Worm (Caenorhabditis elegans) whole organism, L4 larva: ENCODE results near the gene W09G10.9.
A peak's percentile ranks its signal among the peaks of the same experiment; 100 is the strongest.

ENCODE experiments used
- D1046.2 ChIP-seq: fragments of 200-800 bp; sonication (Bioruptor generic); IDR thresholded peaks from 2 replicates; pipeline ENCODE4 v1.3.6; 2022; ENCODE audit warnings: missing genetic modification characterization, missing compliant biosample characterization
- F49E8.2 ChIP-seq: sonication (generic microtip); optimal IDR thresholded peaks from 2 replicates; lab custom pipeline; 2016; ENCODE audit warnings: missing compliant biosample characterization, mild to moderate bottlenecking, missing genetic modification characterization, borderline replicate concordance
- R02D3.7 ChIP-seq: fragments of 150-350 bp; sonication (generic microtip); optimal IDR thresholded peaks from 3 replicates; lab custom pipeline; 2014; ENCODE audit warnings: missing biosample characterization, missing genetic modification characterization
- T26A8.4 ChIP-seq: fragments of 200-800 bp; sonication (Bioruptor generic); IDR thresholded peaks from 2 replicates; pipeline ENCODE4 v1.3.6; 2022; ENCODE audit warnings: missing genetic modification characterization, missing compliant biosample characterization
- Y5F2A.4 ChIP-seq: fragments of 200-800 bp; sonication (Bioruptor generic); optimal IDR thresholded peaks from 2 replicates; lab custom pipeline; 2018; ENCODE audit warnings: mild to moderate bottlenecking, missing genetic modification characterization, missing compliant biosample characterization
- Y75B8A.6 ChIP-seq: fragments of 200-800 bp; sonication (Bioruptor generic); IDR thresholded peaks from 2 replicates; pipeline ENCODE4 v1.3.6; 2022; ENCODE audit warnings: missing genetic modification reagents, missing genetic modification characterization, missing compliant biosample characterization
- ZK337.2 ChIP-seq: fragments of 200-800 bp; sonication (Bioruptor generic); IDR thresholded peaks from 2 replicates; pipeline ENCODE4 v1.3.6; 2022; ENCODE audit warnings: missing genetic modification reagents, missing genetic modification characterization, missing compliant biosample characterization
- ZK546.5 ChIP-seq, 2 experiments: sonication (generic microtip); optimal IDR thresholded peaks; 2 replicates each; lab custom pipeline; 2017; ENCODE audit warnings: missing biosample characterization in 2 of 2, missing genetic modification characterization in 2 of 2
- aha-1 ChIP-seq: fragments of 150-350 bp; peaks from one replicate; lab custom pipeline; 2014; ENCODE audit warnings: missing biosample characterization, missing genetic modification characterization
- ama-1 ChIP-seq: fragments of 150-350 bp; optimal IDR thresholded peaks from 2 replicates; lab custom pipeline; 2014; ENCODE audit warnings: inconsistent platforms, mixed read lengths
- arid-1 ChIP-seq: fragments of 200-800 bp; sonication (Bioruptor generic); conservative IDR thresholded peaks from 2 replicates; pipeline ENCODE4 v1.3.6; 2022; ENCODE audit warnings: missing genetic modification reagents, missing genetic modification characterization, missing compliant biosample characterization
- ceh-20 ChIP-seq: fragments of 200-800 bp; sonication (Bioruptor generic); IDR thresholded peaks from 2 replicates; pipeline ENCODE4 v1.3.6; 2022; ENCODE audit warnings: missing genetic modification reagents, missing genetic modification characterization, missing compliant biosample characterization
- ceh-44 ChIP-seq: fragments of 200-800 bp; sonication (Bioruptor generic); IDR thresholded peaks from 2 replicates; pipeline ENCODE4 v1.3.6; 2022; ENCODE audit warnings: missing genetic modification reagents, missing genetic modification characterization, missing compliant biosample characterization
- cey-2 ChIP-seq: sonication (generic microtip); optimal IDR thresholded peaks from 3 replicates; lab custom pipeline; 2017; ENCODE audit warnings: missing genetic modification characterization, mild to moderate bottlenecking, missing compliant biosample characterization, antibody characterized with exemption, borderline replicate concordance; ENCODE audit not compliant: insufficient read depth
- daf-12 ChIP-seq: fragments of 150-350 bp; optimal IDR thresholded peaks from 2 replicates; lab custom pipeline; 2014; ENCODE audit warnings: missing biosample characterization, missing genetic modification reagents, missing genetic modification characterization
- dmd-9 ChIP-seq: fragments of 200-800 bp; sonication (Bioruptor generic); IDR thresholded peaks from 2 replicates; pipeline ENCODE4 v1.3.6; 2022; ENCODE audit warnings: missing genetic modification reagents, missing genetic modification characterization, missing compliant biosample characterization
- dpl-1 ChIP-seq: fragments of 150-350 bp; optimal IDR thresholded peaks from 2 replicates; lab custom pipeline; 2014; ENCODE audit warnings: missing biosample characterization, missing genetic modification reagents, missing genetic modification characterization
- dve-1 ChIP-seq: sonication (generic microtip); optimal IDR thresholded peaks from 2 replicates; lab custom pipeline; 2017; ENCODE audit warnings: antibody characterized with exemption, mild to moderate bottlenecking, missing genetic modification characterization, missing compliant biosample characterization; ENCODE audit not compliant: insufficient read depth
- egl-43 ChIP-seq: fragments of 200-800 bp; sonication (Bioruptor generic); IDR thresholded peaks from 2 replicates; pipeline ENCODE4 v1.3.6; 2022; ENCODE audit warnings: missing genetic modification reagents, missing genetic modification characterization, missing compliant biosample characterization
- fkh-10 ChIP-seq: fragments of 150-350 bp; optimal IDR thresholded peaks from 2 replicates; lab custom pipeline; 2014; ENCODE audit warnings: missing biosample characterization, missing genetic modification reagents, missing genetic modification characterization
- gei-8 ChIP-seq: fragments of 200-800 bp; sonication (Bioruptor generic); optimal IDR thresholded peaks from 2 replicates; lab custom pipeline; 2018; ENCODE audit warnings: mild to moderate bottlenecking, missing genetic modification characterization, missing compliant biosample characterization
- hif-1 ChIP-seq, 2 experiments: sonication (generic microtip); optimal IDR thresholded peaks; 2 replicates each; lab custom pipeline; 2016 to 2017; ENCODE audit warnings: missing compliant biosample characterization in 2 of 2, missing genetic modification characterization in 2 of 2, missing genetic modification reagents in 2 of 2, missing genotype in 2 of 2, mild to moderate bottlenecking in 1 of 2
- hlh-11 ChIP-seq: fragments of 200-800 bp; sonication (Bioruptor generic); optimal IDR thresholded peaks from 2 replicates; lab custom pipeline; 2018; ENCODE audit warnings: mild to moderate bottlenecking, missing genetic modification characterization, missing compliant biosample characterization
- hlh-30 ChIP-seq: sonication (generic microtip); optimal IDR thresholded peaks from 2 replicates; lab custom pipeline; 2017; ENCODE audit warnings: antibody characterized with exemption, mild to moderate bottlenecking, missing genetic modification characterization, missing compliant biosample characterization; ENCODE audit not compliant: insufficient read depth
- hmg-1.1 ChIP-seq: fragments of 200-800 bp; sonication (Bioruptor generic); IDR thresholded peaks from 2 replicates; pipeline ENCODE4 v1.3.6; 2022; ENCODE audit warnings: missing genetic modification reagents, missing genetic modification characterization, missing compliant biosample characterization
- lim-7 ChIP-seq: fragments of 200-800 bp; sonication (Bioruptor generic); IDR thresholded peaks from 2 replicates; pipeline ENCODE4 v1.3.6; 2022; ENCODE audit warnings: missing genetic modification characterization, missing compliant biosample characterization
- lin-1 ChIP-seq: fragments of 200-800 bp; sonication (Bioruptor generic); IDR thresholded peaks from 2 replicates; pipeline ENCODE4 v1.3.6; 2022; ENCODE audit warnings: missing genetic modification reagents, missing genetic modification characterization, missing compliant biosample characterization
- lin-15B ChIP-seq: fragments of 150-350 bp; sonication (generic microtip); optimal IDR thresholded peaks from 3 replicates; lab custom pipeline; 2014; ENCODE audit warnings: missing biosample characterization, missing genetic modification characterization
- lin-29 ChIP-seq: fragments of 200-800 bp; sonication (Bioruptor generic); IDR thresholded peaks from 2 replicates; pipeline ENCODE4 v1.3.6; 2022; ENCODE audit warnings: missing genetic modification reagents, missing genetic modification characterization, missing compliant biosample characterization
- lin-38 ChIP-seq: fragments of 200-800 bp; sonication (Bioruptor generic); IDR thresholded peaks from 2 replicates; pipeline ENCODE4 v1.3.6; 2022; ENCODE audit warnings: missing genetic modification reagents, missing genetic modification characterization, missing compliant biosample characterization
- mep-1 ChIP-seq: fragments of 150-350 bp; sonication (generic microtip); optimal IDR thresholded peaks from 3 replicates; lab custom pipeline; 2014; ENCODE audit warnings: missing biosample characterization, missing genetic modification characterization
- mes-2 ChIP-seq: sonication (generic microtip); optimal IDR thresholded peaks from 2 replicates; lab custom pipeline; 2016; ENCODE audit warnings: missing genotype, mild to moderate bottlenecking, missing genetic modification characterization, missing compliant biosample characterization; ENCODE audit not compliant: poor library complexity, severe bottlenecking
- mxl-2 ChIP-seq: fragments of 200-800 bp; sonication (Bioruptor generic); conservative IDR thresholded peaks from 2 replicates; pipeline ENCODE4 v1.3.6; 2022; ENCODE audit warnings: missing genetic modification reagents, missing genetic modification characterization, missing compliant biosample characterization
- mxl-3 ChIP-seq: fragments of 200-800 bp; sonication (Bioruptor generic); optimal IDR thresholded peaks from 2 replicates; lab custom pipeline; 2018; ENCODE audit warnings: mild to moderate bottlenecking, missing genetic modification characterization, missing compliant biosample characterization
- nhr-102 ChIP-seq: sonication (generic microtip); optimal IDR thresholded peaks from 2 replicates; lab custom pipeline; 2016; ENCODE audit warnings: mild to moderate bottlenecking, missing genetic modification characterization, moderate library complexity, missing compliant biosample characterization
- nhr-111 ChIP-seq: fragments of 200-800 bp; sonication (Bioruptor generic); optimal IDR thresholded peaks from 2 replicates; lab custom pipeline; 2018; ENCODE audit warnings: mild to moderate bottlenecking, missing genetic modification characterization, missing compliant biosample characterization
- nhr-237 ChIP-seq: sonication (generic microtip); optimal IDR thresholded peaks from 2 replicates; lab custom pipeline; 2017; ENCODE audit warnings: missing biosample characterization, missing genetic modification characterization
- nhr-25 ChIP-seq: sonication (generic microtip); optimal IDR thresholded peaks from 2 replicates; lab custom pipeline; 2017; ENCODE audit warnings: missing genetic modification characterization, mild to moderate bottlenecking, missing compliant biosample characterization, antibody characterized with exemption, moderate library complexity, borderline replicate concordance; ENCODE audit not compliant: insufficient read depth
- nhr-28 ChIP-seq: fragments of 150-350 bp; optimal IDR thresholded peaks from 2 replicates; lab custom pipeline; 2014; ENCODE audit warnings: missing biosample characterization, missing genetic modification characterization
- sdz-12 ChIP-seq: fragments of 200-800 bp; sonication (Bioruptor generic); optimal IDR thresholded peaks from 2 replicates; lab custom pipeline; 2018; ENCODE audit warnings: mild to moderate bottlenecking, missing genetic modification characterization, missing compliant biosample characterization
- set-16 ChIP-seq: fragments of 200-800 bp; sonication (Bioruptor generic); IDR thresholded peaks from 2 replicates; pipeline ENCODE4 v1.3.6; 2022; ENCODE audit warnings: missing genetic modification reagents, missing genetic modification characterization, missing compliant biosample characterization
- snpc-4 ChIP-seq: fragments of 150-350 bp; optimal IDR thresholded peaks from 2 replicates; lab custom pipeline; 2014; ENCODE audit warnings: missing biosample characterization, missing genetic modification characterization
- unc-130 ChIP-seq: sonication (generic microtip); optimal IDR thresholded peaks from 2 replicates; lab custom pipeline; 2016; ENCODE audit warnings: missing genetic modification reagents, missing genetic modification characterization, missing compliant biosample characterization
- unc-39 ChIP-seq: sonication (generic microtip); optimal IDR thresholded peaks from 2 replicates; lab custom pipeline; 2017; ENCODE audit warnings: missing biosample characterization, missing genetic modification characterization
- unc-62 ChIP-seq, 3 experiments: fragments of 150-350 bp in 1 of 3; sonication (generic microtip); optimal IDR thresholded peaks in 2 of 3; peaks in 1 of 3; 1 replicate in 1 of 3; 2 replicates in 2 of 3; lab custom pipeline; 2014 to 2017; ENCODE audit warnings: missing biosample characterization in 3 of 3, missing genetic modification characterization in 3 of 3, missing genetic modification reagents in 3 of 3, missing genotype in 1 of 3
- zfp-2 ChIP-seq: sonication (generic microtip); optimal IDR thresholded peaks from 2 replicates; lab custom pipeline; 2016; ENCODE audit warnings: mild to moderate bottlenecking, missing genetic modification characterization, missing compliant biosample characterization
- zip-11 ChIP-seq: fragments of 200-800 bp; sonication (Bioruptor generic); IDR thresholded peaks from 2 replicates; pipeline ENCODE4 v1.3.6; 2022; ENCODE audit warnings: missing genetic modification characterization, missing compliant biosample characterization
- zip-2 ChIP-seq: fragments of 150-350 bp; optimal IDR thresholded peaks from 2 replicates; lab custom pipeline; 2014; ENCODE audit warnings: missing biosample characterization, missing genetic modification characterization
- ztf-11 ChIP-seq: fragments of 150-350 bp; optimal IDR thresholded peaks from 2 replicates; lab custom pipeline; 2014; ENCODE audit warnings: missing biosample characterization, missing genetic modification characterization
- ztf-7 ChIP-seq: fragments of 150-350 bp; optimal IDR thresholded peaks from 2 replicates; lab custom pipeline; 2014; ENCODE audit warnings: missing biosample characterization, missing genetic modification characterization

W09G10.9 gene

ce11 chrII:3553453-3553852, 31.9 kb downstream of the W09G10.9 start, which contains the start of gene dnc-3 (continued):
- TF ChIP-seq snpc-4 (tag; lab: Kevin White, UChicago) = no peak
- TF ChIP-seq hif-1 (tag; optimal IDR thresholded peaks at IDR 0.05; lab: Kevin White, UChicago) = no peak
- no peak for TF ChIP-seq zfp-2
- no peak for TF ChIP-seq daf-12 (tag; lab: Kevin White, UChicago)
- no peak for TF ChIP-seq nhr-237
- no peak for TF ChIP-seq unc-62 (GFP tag; optimal IDR thresholded peaks at IDR 0.05 in 1 of 2; lab: Kevin White, UChicago)
- no peak for TF ChIP-seq unc-62 (tag; optimal IDR thresholded peaks at IDR 0.05; lab: Kevin White, UChicago)
- no peak for TF ChIP-seq Y5F2A.4
- TF ChIP-seq dpl-1 (GFP tag; lab: Kevin White, UChicago) = peak; percentile 16
- no peak for TF ChIP-seq ztf-7 (tag; lab: Kevin White, UChicago)
- TF ChIP-seq ceh-20 = no peak
- no peak for TF ChIP-seq egl-43 (GFP tag; lab: Robert Waterston, UW)
- TF ChIP-seq D1046.2 (GFP tag; lab: Robert Waterston, UW) = no peak
- no peak for TF ChIP-seq F49E8.2 (tag; lab: Kevin White, UChicago)
- no peak for TF ChIP-seq mxl-3 (GFP tag; lab: Kevin White, UChicago)
- no peak for TF ChIP-seq sdz-12 (GFP tag; lab: Kevin White, UChicago)
- no peak for TF ChIP-seq ceh-44
- TF ChIP-seq ama-1 (lab: Kevin White, UChicago) = no peak
- TF ChIP-seq hmg-1.1 = peak; percentile 40; the same call in 1 of the 2 replicates
- no peak for TF ChIP-seq gei-8 (GFP tag; lab: Kevin White, UChicago)
- TF ChIP-seq nhr-25 = no peak
- TF ChIP-seq mes-2 (tag; lab: Kevin White, UChicago) = no peak
- TF ChIP-seq lin-15B (tag; lab: Kevin White, UChicago) = no peak
- peak; percentile 21 for TF ChIP-seq zip-2 (tag; lab: Kevin White, UChicago)
- no peak for TF ChIP-seq nhr-102 (tag; lab: Kevin White, UChicago)
- 0 out of 2 replicates have a peak, but pooled peaks have one; percentile 30 for TF ChIP-seq T26A8.4
- TF ChIP-seq lin-29 (GFP tag; lab: Robert Waterston, UW) = no peak
- peak; percentile 72 for TF ChIP-seq aha-1 (tag; lab: Kevin White, UChicago)
- TF ChIP-seq set-16 = no peak
- no peak for TF ChIP-seq lim-7 (GFP tag; lab: Robert Waterston, UW)
- TF ChIP-seq mep-1 = peak; percentile 66
- peak; percentile 69 for TF ChIP-seq lin-38
- no peak for TF ChIP-seq cey-2 (tag; lab: Kevin White, UChicago)
- no peak for TF ChIP-seq hlh-30 (tag; lab: Kevin White, UChicago)
- no peak for TF ChIP-seq arid-1 (GFP tag; lab: Robert Waterston, UW)
- no peak for TF ChIP-seq unc-130 (GFP tag; lab: Kevin White, UChicago)
- no peak for TF ChIP-seq Y75B8A.6
- no peak for TF ChIP-seq ZK337.2 (GFP tag; lab: Robert Waterston, UW)
- no peak for TF ChIP-seq unc-39 (tag; lab: Kevin White, UChicago)
- TF ChIP-seq mxl-2 (GFP tag; lab: Robert Waterston, UW) = no peak
- TF ChIP-seq R02D3.7 (tag; lab: Kevin White, UChicago) = no peak
- TF ChIP-seq fkh-10 (GFP tag; lab: Kevin White, UChicago) = no peak
- TF ChIP-seq nhr-111 (GFP tag; lab: Kevin White, UChicago) = no peak
- no peak for TF ChIP-seq ztf-11 (tag; lab: Kevin White, UChicago)
- TF ChIP-seq ZK546.5 (tag; optimal IDR thresholded peaks at IDR 0.05; lab: Kevin White, UChicago) = no peak
- peak; percentile 48 for TF ChIP-seq dve-1 (tag; lab: Kevin White, UChicago)
- TF ChIP-seq lin-1 (GFP tag; lab: Robert Waterston, UW) = no peak
- peak; percentile 40 for TF ChIP-seq hlh-11 (tag; lab: Kevin White, UChicago)
- no peak for TF ChIP-seq zip-11 (GFP tag; lab: Robert Waterston, UW)
- no peak for TF ChIP-seq nhr-28 (tag; lab: Kevin White, UChicago)
- TF ChIP-seq dmd-9 (GFP tag; lab: Robert Waterston, UW) = no peak
- TF ChIP-seq, all 104 proteins: peak for 14
